Worm (Caenorhabditis elegans) whole organism, L2 larva: ENCODE results near the gene lem-2.
"Not testable (repeated sequence)": the region's sequence is repeated elsewhere in the genome, so short reads cannot be mapped to it uniquely, and the experiment has no call there.

Source experiments
- C34F6.9 ChIP-seq: fragments of 150-350 bp; optimal IDR thresholded peaks from 2 replicates; lab custom pipeline; 2014; ENCODE audit warnings: missing biosample characterization, missing genetic modification characterization
- F13H6.1 ChIP-seq: sonication (generic microtip); optimal IDR thresholded peaks from 2 replicates; lab custom pipeline; 2016; ENCODE audit warnings: missing genetic modification characterization, missing compliant biosample characterization
- R02D3.7 ChIP-seq: fragments of 150-350 bp; optimal IDR thresholded peaks from 2 replicates; lab custom pipeline; 2014; ENCODE audit warnings: missing biosample characterization, missing genetic modification characterization
- Y55F3AM.14 ChIP-seq: fragments of 200-800 bp; sonication (Bioruptor generic); optimal IDR thresholded peaks from 2 replicates; lab custom pipeline; 2018; ENCODE audit warnings: mild to moderate bottlenecking, missing genetic modification characterization, missing compliant biosample characterization
- ZK546.5 ChIP-seq: sonication (generic microtip); optimal IDR thresholded peaks from 2 replicates; lab custom pipeline; 2017; ENCODE audit warnings: missing biosample characterization, missing genetic modification characterization
- aly-2 ChIP-seq: fragments of 150-350 bp; optimal IDR thresholded peaks from 2 replicates; lab custom pipeline; 2014; ENCODE audit warnings: missing biosample characterization, missing genetic modification characterization
- ama-1 ChIP-seq: fragments of 150-350 bp; optimal IDR thresholded peaks from 2 replicates; lab custom pipeline; 2018; ENCODE audit warnings: inconsistent platforms
- blmp-1 ChIP-seq: sonication (generic microtip); optimal IDR thresholded peaks from 2 replicates; lab custom pipeline; 2017; ENCODE audit warnings: missing genetic modification characterization, mild to moderate bottlenecking, missing compliant biosample characterization, antibody characterized with exemption, moderate library complexity; ENCODE audit not compliant: insufficient read depth
- ceh-16 ChIP-seq: fragments of 150-350 bp; optimal IDR thresholded peaks from 2 replicates; lab custom pipeline; 2014; ENCODE audit warnings: missing biosample characterization, missing genetic modification characterization
- crh-2 ChIP-seq: sonication (generic microtip); optimal IDR thresholded peaks from 2 replicates; lab custom pipeline; 2017; ENCODE audit warnings: missing biosample characterization, missing genetic modification characterization
- dmd-4 ChIP-seq: sonication (generic microtip); optimal IDR thresholded peaks from 2 replicates; lab custom pipeline; 2017; ENCODE audit warnings: missing biosample characterization, missing genetic modification characterization
- elt-1 ChIP-seq: fragments of 150-350 bp; optimal IDR thresholded peaks from 2 replicates; lab custom pipeline; 2014; ENCODE audit warnings: missing biosample characterization, missing genetic modification characterization
- elt-3 ChIP-seq: sonication (generic microtip); optimal IDR thresholded peaks from 2 replicates; lab custom pipeline; 2017; ENCODE audit warnings: missing biosample characterization, missing genetic modification characterization
- fos-1 ChIP-seq: fragments of 150-350 bp; optimal IDR thresholded peaks from 2 replicates; lab custom pipeline; 2014; ENCODE audit warnings: missing biosample characterization, missing genetic modification characterization
- gmeb-1 ChIP-seq: fragments of 150-350 bp; optimal IDR thresholded peaks from 2 replicates; lab custom pipeline; 2014; ENCODE audit warnings: missing biosample characterization, missing genetic modification characterization
- lin-11 ChIP-seq: fragments of 150-350 bp; sonication (generic microtip); optimal IDR thresholded peaks from 2 replicates; lab custom pipeline; 2014; ENCODE audit warnings: missing biosample characterization, missing genetic modification characterization, inconsistent platforms, mixed read lengths
- lsy-2 ChIP-seq, 2 experiments: fragments of 150-350 bp in 1 of 2; sonication (generic microtip) in 1 of 2; optimal IDR thresholded peaks; 2 replicates each; lab custom pipeline; 2014 to 2017; ENCODE audit warnings: missing biosample characterization in 2 of 2, missing genetic modification characterization in 2 of 2
- mab-5 ChIP-seq: fragments of 150-350 bp; optimal IDR thresholded peaks from 2 replicates; lab custom pipeline; 2014; ENCODE audit warnings: missing biosample characterization, missing genetic modification characterization
- mbf-1 ChIP-seq: sonication (generic microtip); optimal IDR thresholded peaks from 2 replicates; lab custom pipeline; 2017; ENCODE audit warnings: missing biosample characterization, missing genetic modification characterization
- mdl-1 ChIP-seq, 2 experiments: fragments of 150-350 bp in 1 of 2; sonication (generic microtip) in 1 of 2; optimal IDR thresholded peaks; 2 replicates each; lab custom pipeline; 2017; ENCODE audit warnings: missing biosample characterization in 2 of 2, missing genetic modification characterization in 2 of 2
- nhr-129 ChIP-seq: fragments of 150-350 bp; optimal IDR thresholded peaks from 2 replicates; lab custom pipeline; 2014; ENCODE audit warnings: missing biosample characterization, missing genetic modification characterization
- nhr-21 ChIP-seq: fragments of 150-350 bp; optimal IDR thresholded peaks from 2 replicates; lab custom pipeline; 2014; ENCODE audit warnings: missing biosample characterization, missing genetic modification characterization
- nhr-23 ChIP-seq: fragments of 150-350 bp; optimal IDR thresholded peaks from 2 replicates; lab custom pipeline; 2014; ENCODE audit warnings: missing biosample characterization, missing genetic modification reagents, missing genetic modification characterization
- nhr-237 ChIP-seq: fragments of 150-350 bp; optimal IDR thresholded peaks from 2 replicates; lab custom pipeline; 2014; ENCODE audit warnings: missing biosample characterization, missing genetic modification characterization
- nhr-25 ChIP-seq: fragments of 150-350 bp; sonication (generic microtip); optimal IDR thresholded peaks from 3 replicates; lab custom pipeline; 2014; ENCODE audit warnings: missing biosample characterization, missing genetic modification characterization
- nhr-6 ChIP-seq: fragments of 150-350 bp; optimal IDR thresholded peaks from 2 replicates; lab custom pipeline; 2014; ENCODE audit warnings: missing biosample characterization, missing genetic modification characterization
- peb-1 ChIP-seq: fragments of 150-350 bp; optimal IDR thresholded peaks from 2 replicates; lab custom pipeline; 2014; ENCODE audit warnings: missing biosample characterization, missing genetic modification characterization
- sem-4 ChIP-seq: fragments of 150-350 bp; optimal IDR thresholded peaks from 2 replicates; lab custom pipeline; 2014; ENCODE audit warnings: missing biosample characterization, missing genetic modification reagents, missing genetic modification characterization
- skn-1 ChIP-seq: sonication (generic microtip); optimal IDR thresholded peaks from 2 replicates; lab custom pipeline; 2017; ENCODE audit warnings: missing biosample characterization, missing genetic modification characterization
- sma-3 ChIP-seq: sonication (generic microtip); optimal IDR thresholded peaks from 2 replicates; lab custom pipeline; 2016; ENCODE audit warnings: missing genetic modification reagents, missing genetic modification characterization, missing compliant biosample characterization
- sma-9 ChIP-seq, 2 experiments: fragments of 150-350 bp in 1 of 2; sonication (generic microtip) in 1 of 2; optimal IDR thresholded peaks; 2 replicates each; lab custom pipeline; 2014 to 2016; ENCODE audit warnings: missing genetic modification characterization in 2 of 2, mild to moderate bottlenecking in 1 of 2, missing biosample characterization in 1 of 2, missing compliant biosample characterization in 1 of 2, missing genetic modification reagents in 1 of 2, moderate library complexity in 1 of 2
- unc-39 ChIP-seq: fragments of 150-350 bp; optimal IDR thresholded peaks from 2 replicates; lab custom pipeline; 2014; ENCODE audit warnings: missing biosample characterization, missing genetic modification characterization
- unc-55 ChIP-seq: fragments of 150-350 bp; sonication (generic microtip); optimal IDR thresholded peaks from 3 replicates; lab custom pipeline; 2014; ENCODE audit warnings: missing biosample characterization, missing genetic modification reagents, missing genetic modification characterization
- zag-1 ChIP-seq: fragments of 150-350 bp; optimal IDR thresholded peaks from 2 replicates; lab custom pipeline; 2014; ENCODE audit warnings: missing biosample characterization, missing genetic modification characterization
- ztf-1 ChIP-seq: fragments of 200-800 bp; sonication (Bioruptor generic); conservative IDR thresholded peaks from 2 replicates; pipeline ENCODE4 v1.3.6; 2022; ENCODE audit warnings: missing genetic modification characterization, missing compliant biosample characterization
- ztf-4 ChIP-seq: fragments of 150-350 bp; optimal IDR thresholded peaks from 2 replicates; lab custom pipeline; 2014; ENCODE audit warnings: missing biosample characterization, missing genetic modification characterization

lem-2 gene

ce11 chrII:14018192-14018591 lies 45.1 kb upstream of the lem-2 start (continued):
- no peak for TF ChIP-seq elt-1 (tag; lab: Kevin White, UChicago)
- peak; percentile 45 for TF ChIP-seq nhr-25 (tag; lab: Kevin White, UChicago)
- peak; percentile 77 for TF ChIP-seq F13H6.1 (tag; lab: Kevin White, UChicago)
- TF ChIP-seq ama-1 = peak; percentile 99
- TF ChIP-seq C34F6.9 (tag; lab: Kevin White, UChicago) = peak; percentile 44
- no peak for TF ChIP-seq nhr-237 (tag; lab: Kevin White, UChicago)

- TF ChIP-seq ceh-16 (tag; lab: Kevin White, UChicago) (no peak), sma-3 (GFP tag; lab: Kevin White, UChicago) (no peak), elt-3 (tag; lab: Kevin White, UChicago) (no peak)
- TF ChIP-seq, all 48 proteins: peak for 0
Observed at ce11 chrII:14018887-14019286, 44.4 kb upstream of the lem-2 start.

- not testable (repeated sequence) for TF ChIP-seq skn-1 (tag; lab: Kevin White, UChicago); lin-11 (tag; lab: Kevin White, UChicago); ama-1
Observed at ce11 chrII:14021230-14021629, 42.0 kb upstream of the lem-2 start, which contains the start of gene F01D5.10. F01D5.10 (minus strand) TSS chrII:14021330.

ce11 chrII:14032705-14033104 lies 30.5 kb upstream of the lem-2 start:
- TF ChIP-seq gmeb-1 (tag; lab: Kevin White, UChicago) (no peak), F13H6.1 (tag; lab: Kevin White, UChicago) (peak; percentile 21), R02D3.7 (tag; lab: Kevin White, UChicago) (no peak), nhr-6 (tag; lab: Kevin White, UChicago) (no peak), crh-2 (no peak), mab-5 (tag; lab: Kevin White, UChicago) (no peak), unc-55 (GFP tag; lab: Kevin White, UChicago) (no peak), nhr-23 (tag; lab: Kevin White, UChicago) (no peak), ztf-1 (GFP tag; lab: Robert Waterston, UW) (no peak), nhr-129 (tag; lab: Kevin White, UChicago) (peak; percentile 5), skn-1 (tag; lab: Kevin White, UChicago) (no peak), ama-1 (no peak)

- TF ChIP-seq lsy-2 (tag; optimal IDR thresholded peaks at IDR 0.05; lab: Kevin White, UChicago) = no peak
- no peak for TF ChIP-seq zag-1
- TF ChIP-seq unc-39 = no peak
- no peak for TF ChIP-seq fos-1 (tag; lab: Kevin White, UChicago)
- no peak for TF ChIP-seq aly-2 (tag; lab: Kevin White, UChicago)
- TF ChIP-seq blmp-1 (tag; lab: Kevin White, UChicago) = no peak
- TF ChIP-seq ztf-1 (GFP tag; lab: Robert Waterston, UW) = no peak
- no peak for TF ChIP-seq nhr-6 (tag; lab: Kevin White, UChicago)
Observed at ce11 chrII:14034559-14034958, 28.7 kb upstream of the lem-2 start.

- TF ChIP-seq skn-1 (tag; lab: Kevin White, UChicago) = no peak
- peak; percentile 58 for TF ChIP-seq nhr-129 (tag; lab: Kevin White, UChicago)
- TF ChIP-seq ztf-4 (tag; lab: Kevin White, UChicago) = peak; percentile 21
- TF ChIP-seq mab-5 (tag; lab: Kevin White, UChicago) = no peak
- peak; percentile 7 for TF ChIP-seq Y55F3AM.14 (GFP tag; lab: Kevin White, UChicago)
- peak; percentile 43 for TF ChIP-seq sem-4 (tag; lab: Kevin White, UChicago)
- TF ChIP-seq blmp-1 (tag; lab: Kevin White, UChicago) = no peak
- TF ChIP-seq lin-11 (tag; lab: Kevin White, UChicago) = peak; percentile 4
- no peak for TF ChIP-seq nhr-21 (tag; lab: Kevin White, UChicago)
- no peak for TF ChIP-seq nhr-25 (tag; lab: Kevin White, UChicago)
- no peak for TF ChIP-seq sma-3 (GFP tag; lab: Kevin White, UChicago)
- peak; percentile 39 for TF ChIP-seq C34F6.9 (tag; lab: Kevin White, UChicago)
- TF ChIP-seq sma-9 (GFP tag; optimal IDR thresholded peaks at IDR 0.05; lab: Kevin White, UChicago) = peak; percentile 47
- TF ChIP-seq sma-9 (tag; optimal IDR thresholded peaks at IDR 0.05; lab: Kevin White, UChicago) = no peak
- no peak for TF ChIP-seq mbf-1 (tag; lab: Kevin White, UChicago)
- TF ChIP-seq elt-3 (tag; lab: Kevin White, UChicago) = no peak
- TF ChIP-seq F13H6.1 (tag; lab: Kevin White, UChicago) = peak; percentile 42
- TF ChIP-seq mdl-1 (tag; optimal IDR thresholded peaks at IDR 0.05; lab: Kevin White, UChicago) = peak; percentile 38 to 67
- TF ChIP-seq peb-1 = no peak
- no peak for TF ChIP-seq dmd-4 (tag; lab: Kevin White, UChicago)
- peak; percentile 28 for TF ChIP-seq zag-1
- no peak for TF ChIP-seq ama-1
- TF ChIP-seq crh-2 = peak; percentile 13
- TF ChIP-seq ZK546.5 = no peak
- TF ChIP-seq lsy-2 (tag; optimal IDR thresholded peaks at IDR 0.05; lab: Kevin White, UChicago) = peak in 1 of 2 experiments; percentile 49
Observed at ce11 chrII:14036724-14037483, 26.3 kb upstream of the lem-2 start.
